Fruit fly (Drosophila melanogaster) whole organism, embryonic: Measurements from ENCODE around the gene idc.
A peak's percentile ranks its signal among the peaks of the same experiment; 100 is the strongest.

Experiments
- CG10565 ChIP-seq: fragments of 200-800 bp; sonication (Bioruptor generic); optimal IDR thresholded peaks from 3 replicates; lab custom pipeline; 2016; ENCODE audit warnings: missing biosample characterization, mild to moderate bottlenecking, missing genetic modification characterization
- CG11093 ChIP-seq: fragments of 200-800 bp; sonication (Bioruptor generic); IDR thresholded peaks from 3 replicates; pipeline ENCODE4 v1.3.6; 2022; ENCODE audit warnings: missing biosample characterization, missing genetic modification characterization
- CG12391 ChIP-seq: fragments of 200-800 bp; sonication (Bioruptor generic); optimal IDR thresholded peaks from 3 replicates; lab custom pipeline; 2018; ENCODE audit warnings: missing biosample characterization, mild to moderate bottlenecking, missing genetic modification characterization, moderate library complexity
- CG13624 ChIP-seq: fragments of 200-800 bp; sonication (Bioruptor generic); optimal IDR thresholded peaks from 2 replicates; lab custom pipeline; 2016; ENCODE audit warnings: missing biosample characterization, missing genetic modification characterization
- CG16863 ChIP-seq: fragments of 200-800 bp; sonication (Bioruptor generic); optimal IDR thresholded peaks from 3 replicates; lab custom pipeline; 2016; ENCODE audit warnings: missing biosample characterization, missing genetic modification characterization
- CG17912 ChIP-seq: fragments of 200-800 bp; sonication (Bioruptor generic); optimal IDR thresholded peaks from 2 replicates; lab custom pipeline; 2018; ENCODE audit warnings: missing biosample characterization, mild to moderate bottlenecking, missing genetic modification characterization
- CG18599 ChIP-seq: fragments of 200-800 bp; sonication (Bioruptor generic); optimal IDR thresholded peaks from 3 replicates; lab custom pipeline; 2017; ENCODE audit warnings: missing biosample characterization, missing genetic modification characterization, mild to moderate bottlenecking, moderate library complexity, missing genetic modification reagents
- CG3065 ChIP-seq: fragments of 200-800 bp; sonication (Bioruptor generic); optimal IDR thresholded peaks from 2 replicates; lab custom pipeline; 2016; ENCODE audit warnings: missing biosample characterization, missing genetic modification characterization
- CG33557 ChIP-seq: fragments of 200-800 bp; sonication (Bioruptor generic); optimal IDR thresholded peaks from 2 replicates; lab custom pipeline; 2019; ENCODE audit warnings: missing biosample characterization, mild to moderate bottlenecking, missing genetic modification characterization, moderate library complexity
- CG4854 ChIP-seq: fragments of 200-800 bp; sonication (Bioruptor generic); optimal IDR thresholded peaks from 2 replicates; lab custom pipeline; 2016; ENCODE audit warnings: missing biosample characterization, missing genetic modification characterization, inconsistent platforms
- CG6254 ChIP-seq: fragments of 200-800 bp; sonication (Bioruptor generic); optimal IDR thresholded peaks from 3 replicates; lab custom pipeline; 2017; ENCODE audit warnings: mild to moderate bottlenecking, missing biosample characterization, missing genetic modification reagents, missing genetic modification characterization
- CG7928 ChIP-seq: fragments of 200-800 bp; sonication (Bioruptor generic); optimal IDR thresholded peaks from 2 replicates; lab custom pipeline; 2017; ENCODE audit warnings: missing biosample characterization, mild to moderate bottlenecking, missing genetic modification characterization
- CG8281 ChIP-seq: fragments of 200-800 bp; sonication (Bioruptor generic); optimal IDR thresholded peaks from 2 replicates; lab custom pipeline; 2018; ENCODE audit warnings: missing biosample characterization, mild to moderate bottlenecking, missing genetic modification characterization, moderate library complexity
- CG8359 ChIP-seq: fragments of 200-800 bp; sonication (Bioruptor generic); optimal IDR thresholded peaks from 2 replicates; lab custom pipeline; 2017; ENCODE audit warnings: missing biosample characterization, mild to moderate bottlenecking, missing genetic modification characterization, borderline replicate concordance
- Chrac-16 ChIP-seq: fragments of 200-800 bp; sonication (Bioruptor generic); optimal IDR thresholded peaks from 3 replicates; lab custom pipeline; 2016; ENCODE audit warnings: missing biosample characterization, missing genetic modification characterization
- Dbx ChIP-seq: fragments of 200-800 bp; sonication (Bioruptor generic); IDR thresholded peaks from 3 replicates; pipeline ENCODE4 v1.3.6; 2022; ENCODE audit warnings: missing biosample characterization, missing genetic modification characterization
- Deaf1 ChIP-seq: fragments of 200-800 bp; optimal IDR thresholded peaks from 3 replicates; lab custom pipeline; 2019; ENCODE audit warnings: missing biosample characterization, mild to moderate bottlenecking, missing genetic modification characterization, moderate library complexity
- Dip2 ChIP-seq: fragments of 200-800 bp; sonication (Bioruptor generic); IDR thresholded peaks from 2 replicates; pipeline ENCODE4 v1.3.6; 2022; ENCODE audit warnings: missing biosample characterization, missing genetic modification characterization
- Doc2 ChIP-seq: fragments of 200-800 bp; sonication (Bioruptor generic); IDR thresholded peaks from 2 replicates; pipeline ENCODE4 v1.3.6; 2022; ENCODE audit warnings: missing biosample characterization, missing genetic modification characterization
- Drgx ChIP-seq: fragments of 200-800 bp; sonication (Bioruptor generic); IDR thresholded peaks from 2 replicates; pipeline ENCODE4 v1.3.6; 2022; ENCODE audit warnings: missing biosample characterization, missing genetic modification characterization
- Ets97D ChIP-seq: fragments of 200-800 bp; sonication (Bioruptor generic); optimal IDR thresholded peaks from 3 replicates; lab custom pipeline; 2016; ENCODE audit warnings: missing biosample characterization, missing genetic modification characterization
- Hr3 ChIP-seq: fragments of 200-800 bp; sonication (Bioruptor generic); optimal IDR thresholded peaks from 3 replicates; lab custom pipeline; 2016; ENCODE audit warnings: missing biosample characterization, missing genetic modification characterization
- Mad ChIP-seq: fragments of 200-800 bp; sonication (Bioruptor generic); optimal IDR thresholded peaks from 2 replicates; lab custom pipeline; 2016; ENCODE audit warnings: missing biosample characterization, missing genetic modification characterization
- NC2α ChIP-seq: fragments of 200-800 bp; sonication (Bioruptor generic); optimal IDR thresholded peaks from 2 replicates; lab custom pipeline; 2016; ENCODE audit warnings: missing biosample characterization, missing genetic modification characterization
- NC2β ChIP-seq: fragments of 200-800 bp; sonication (Bioruptor generic); optimal IDR thresholded peaks from 2 replicates; lab custom pipeline; 2016; ENCODE audit warnings: missing biosample characterization, missing genetic modification characterization
- Optix ChIP-seq: fragments of 200-800 bp; sonication (Bioruptor generic); IDR thresholded peaks from 3 replicates; pipeline ENCODE4 v1.3.6; 2022; ENCODE audit warnings: missing biosample characterization, missing genetic modification characterization
- Ptx1 ChIP-seq: fragments of 200-800 bp; sonication (Bioruptor generic); IDR thresholded peaks from 2 replicates; pipeline ENCODE4 v1.3.6; 2022; ENCODE audit warnings: missing biosample characterization, missing genetic modification characterization
- Scr ChIP-seq: fragments of 200-800 bp; sonication (Bioruptor generic); IDR thresholded peaks from 2 replicates; pipeline ENCODE4 v1.3.6; 2022; ENCODE audit warnings: missing biosample characterization, missing genetic modification characterization; ENCODE audit not compliant: partially characterized antibody
- Spps ChIP-seq: fragments of 200-800 bp; sonication (Bioruptor generic); optimal IDR thresholded peaks from 2 replicates; lab custom pipeline; 2018; ENCODE audit warnings: missing biosample characterization, mild to moderate bottlenecking, missing genetic modification characterization
- abd-A ChIP-seq: fragments of 200-800 bp; sonication (Bioruptor generic); optimal IDR thresholded peaks from 3 replicates; lab custom pipeline; 2019; ENCODE audit warnings: missing biosample characterization, mild to moderate bottlenecking, missing genetic modification characterization, moderate library complexity
- ara ChIP-seq: fragments of 200-800 bp; sonication (Bioruptor generic); IDR thresholded peaks from 2 replicates; pipeline ENCODE4 v1.3.6; 2022; ENCODE audit warnings: missing biosample characterization, missing genetic modification characterization
- bab2 ChIP-seq: fragments of 200-800 bp; sonication (Bioruptor generic); optimal IDR thresholded peaks from 2 replicates; lab custom pipeline; 2016; ENCODE audit warnings: missing biosample characterization, missing genetic modification characterization
- crc ChIP-seq: fragments of 200-800 bp; sonication (Bioruptor generic); optimal IDR thresholded peaks from 2 replicates; lab custom pipeline; 2016; ENCODE audit warnings: missing biosample characterization, missing genetic modification characterization
- fd96Cb ChIP-seq: fragments of 200-800 bp; sonication (Bioruptor generic); optimal IDR thresholded peaks from 2 replicates; lab custom pipeline; 2018; ENCODE audit warnings: missing biosample characterization, mild to moderate bottlenecking, missing genetic modification characterization, moderate library complexity
- gsb-n ChIP-seq: fragments of 200-800 bp; sonication (Bioruptor generic); optimal IDR thresholded peaks from 3 replicates; lab custom pipeline; 2018; ENCODE audit warnings: missing biosample characterization, mild to moderate bottlenecking, missing genetic modification characterization
- gt ChIP-seq: fragments of 200-800 bp; sonication (Bioruptor generic); IDR thresholded peaks from 2 replicates; pipeline ENCODE4 v1.3.6; 2022; ENCODE audit warnings: missing biosample characterization, missing genetic modification characterization
- h ChIP-seq: fragments of >200 bp; optimal IDR thresholded peaks from 2 replicates; lab custom pipeline; 2017
- hbn ChIP-seq: fragments of 200-800 bp; sonication (Bioruptor generic); IDR thresholded peaks from 2 replicates; pipeline ENCODE4 v1.3.6; 2022; ENCODE audit warnings: missing biosample characterization, missing genetic modification characterization; ENCODE audit not compliant: partially characterized antibody
- nom ChIP-seq: fragments of 200-800 bp; sonication (Bioruptor generic); optimal IDR thresholded peaks from 2 replicates; lab custom pipeline; 2017; ENCODE audit warnings: missing biosample characterization, missing genetic modification characterization, mild to moderate bottlenecking, moderate library complexity, missing genetic modification reagents
- phol ChIP-seq: fragments of 200-800 bp; sonication (Bioruptor generic); optimal IDR thresholded peaks from 3 replicates; lab custom pipeline; 2018; ENCODE audit warnings: missing biosample characterization, mild to moderate bottlenecking, missing genetic modification characterization, moderate library complexity
- rib ChIP-seq: fragments of 200-800 bp; sonication (Bioruptor generic); IDR thresholded peaks from 2 replicates; pipeline ENCODE4 v1.3.6; 2022; ENCODE audit warnings: missing biosample characterization, missing genetic modification characterization
- sc ChIP-seq, 3 experiments: fragments of >200 bp in 2 of 3; fragments of 200-800 bp in 1 of 3; sonication (Bioruptor generic) in 1 of 3; optimal IDR thresholded peaks; 2 replicates in 2 of 3; 3 replicates in 1 of 3; lab custom pipeline; 2017; ENCODE audit warnings: mild to moderate bottlenecking in 1 of 3, missing biosample characterization in 1 of 3, missing genetic modification characterization in 1 of 3, missing genetic modification reagents in 1 of 3
- sd ChIP-seq: fragments of 200-800 bp; sonication (Bioruptor generic); optimal IDR thresholded peaks from 3 replicates; lab custom pipeline; 2018; ENCODE audit warnings: missing biosample characterization, mild to moderate bottlenecking, missing genetic modification characterization, moderate library complexity
- sim ChIP-seq: fragments of 200-800 bp; sonication (Bioruptor generic); IDR thresholded peaks from 2 replicates; pipeline ENCODE4 v1.3.6; 2022; ENCODE audit warnings: missing biosample characterization, missing genetic modification characterization
- sisA ChIP-seq: fragments of 200-800 bp; sonication (Bioruptor generic); IDR thresholded peaks from 2 replicates; pipeline ENCODE4 v1.3.6; 2022; ENCODE audit warnings: missing biosample characterization, missing genetic modification characterization
- sob ChIP-seq: fragments of 200-800 bp; sonication (Bioruptor generic); IDR thresholded peaks from 2 replicates; pipeline ENCODE4 v1.3.6; 2022; ENCODE audit warnings: missing biosample characterization, missing genetic modification characterization
- sr ChIP-seq: fragments of 200-800 bp; sonication (Bioruptor generic); IDR thresholded peaks from 3 replicates; pipeline ENCODE4 v1.3.6; 2022; ENCODE audit warnings: missing biosample characterization, missing genetic modification characterization
- stwl ChIP-seq: fragments of 200-800 bp; sonication (Bioruptor generic); optimal IDR thresholded peaks from 3 replicates; lab custom pipeline; 2018; ENCODE audit warnings: missing biosample characterization, mild to moderate bottlenecking, missing genetic modification characterization, moderate library complexity
- zen2 ChIP-seq: fragments of 200-800 bp; sonication (Bioruptor generic); IDR thresholded peaks from 3 replicates; pipeline ENCODE4 v1.3.6; 2022; ENCODE audit warnings: missing biosample characterization, missing genetic modification characterization; ENCODE audit not compliant: partially characterized antibody
- zfh1 ChIP-seq: fragments of 200-800 bp; sonication (Bioruptor generic); IDR thresholded peaks from 3 replicates; pipeline ENCODE4 v1.3.6; 2022; ENCODE audit warnings: missing biosample characterization, missing genetic modification characterization

idc gene

DNA sequence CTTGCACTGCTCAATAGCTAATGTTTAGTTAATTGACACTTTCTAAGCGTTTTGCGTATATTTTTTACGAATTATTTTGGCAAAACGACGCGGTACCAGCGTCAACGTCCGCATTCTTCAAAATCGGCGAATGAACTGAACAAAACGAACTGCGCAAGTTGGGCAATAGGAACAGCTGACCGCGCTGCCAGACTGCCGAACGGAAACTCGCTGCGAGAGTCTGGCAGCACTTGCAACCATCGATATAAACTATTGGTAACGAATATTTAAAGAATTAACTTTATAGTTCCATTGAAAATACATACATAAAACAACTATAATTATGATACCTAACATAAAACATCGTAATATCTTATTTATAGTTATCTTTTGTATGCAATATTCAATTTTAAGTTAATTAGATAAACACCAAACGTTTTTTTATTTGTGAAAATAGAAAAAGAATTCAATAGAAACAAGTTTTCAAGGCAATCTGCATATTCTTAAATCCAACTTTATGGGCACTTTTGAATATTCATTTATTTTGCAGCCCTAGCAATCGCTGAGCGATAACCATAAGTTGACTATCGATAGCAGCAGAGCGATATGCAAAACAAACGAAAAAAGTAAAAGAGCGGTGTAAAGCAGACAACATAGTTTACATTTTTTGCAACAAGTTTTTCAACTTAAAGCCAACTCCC, 23.1 kb upstream of the idc start, which contains the start of the genes Hs6st and MED25 (continued):
- no peak; the same call in 1 of the 2 replicates for TF ChIP-seq sisA (GFP tag; lab: Robert Waterston, UW)
- peak; percentile 79 for TF ChIP-seq Ets97D (GFP tag; lab: Kevin White, UChicago)
- TF ChIP-seq fd96Cb (tag; lab: Kevin White, UChicago), result peak; percentile 53
- no peak for TF ChIP-seq CG17912
- TF ChIP-seq sd (tag; lab: Kevin White, UChicago), result peak; percentile 36
- no peak for TF ChIP-seq h (lab: Kevin White, UChicago)
- no peak for TF ChIP-seq Hr3
- TF ChIP-seq nom, result no peak
- TF ChIP-seq hbn, result peak; percentile 57
- TF ChIP-seq CG18599, result peak; percentile 74
- 0 out of 2 replicates have a peak, but pooled peaks have one; percentile 15 for TF ChIP-seq Ptx1 (GFP tag; lab: Robert Waterston, UW)
- peak; percentile 62 for TF ChIP-seq sob (GFP tag; lab: Robert Waterston, UW)
- TF ChIP-seq Dip2, result no peak
- TF ChIP-seq crc (GFP tag; lab: Kevin White, UChicago), result no peak
- TF ChIP-seq CG11093 (GFP tag; lab: Robert Waterston, UW), result no peak
- no peak for TF ChIP-seq Optix
- TF ChIP-seq phol, result peak; percentile 79
- TF ChIP-seq CG7928 (GFP tag; lab: Kevin White, UChicago), result peak; percentile 93
- TF ChIP-seq Scr (GFP tag; lab: Robert Waterston, UW), result peak; percentile 82
- no peak for TF ChIP-seq CG13624 (GFP tag; lab: Kevin White, UChicago)
- TF ChIP-seq gt (GFP tag; lab: Robert Waterston, UW), result no peak
- peak; percentile 13; the same call in 2 of the 3 replicates for TF ChIP-seq zfh1 (GFP tag; lab: Robert Waterston, UW)
- TF ChIP-seq NC2α, result no peak
- TF ChIP-seq Doc2 (GFP tag; lab: Robert Waterston, UW), result no peak
- no peak for TF ChIP-seq gsb-n (tag; lab: Kevin White, UChicago)
- TF ChIP-seq sr (GFP tag; lab: Robert Waterston, UW), result no peak
- no peak for TF ChIP-seq CG8359 (GFP tag; lab: Kevin White, UChicago)
- TF ChIP-seq CG3065, result no peak
- no peak for TF ChIP-seq CG6254 (GFP tag; lab: Kevin White, UChicago)
- TF ChIP-seq abd-A (tag; lab: Kevin White, UChicago), result no peak
- peak; percentile 70 for TF ChIP-seq Dbx
- TF ChIP-seq zen2 (GFP tag; lab: Robert Waterston, UW), result peak; percentile 72
- TF ChIP-seq Spps (tag; lab: Kevin White, UChicago), result no peak
- TF ChIP-seq CG10565 (GFP tag; lab: Kevin White, UChicago), result no peak
- TF ChIP-seq Mad (GFP tag; lab: Kevin White, UChicago), result no peak
- 0 out of 2 replicates have a peak, but pooled peaks have one; percentile 10 for TF ChIP-seq ara (GFP tag; lab: Robert Waterston, UW)
- no peak for TF ChIP-seq CG8281 (tag; lab: Kevin White, UChicago)
- TF ChIP-seq sc (optimal IDR thresholded peaks at IDR 0.05; lab: Kevin White, UChicago), result no peak
- no peak for TF ChIP-seq sc (GFP tag; optimal IDR thresholded peaks at IDR 0.05; lab: Kevin White, UChicago)
- peak; percentile 18; the same call in 1 of the 2 replicates for TF ChIP-seq rib (GFP tag; lab: Robert Waterston, UW)
- no peak for TF ChIP-seq CG16863 (GFP tag; lab: Kevin White, UChicago)
- TF ChIP-seq NC2β, result no peak
- no peak for TF ChIP-seq Deaf1
- TF ChIP-seq CG12391 (tag; lab: Kevin White, UChicago), result peak; percentile 55
- TF ChIP-seq stwl, result peak; percentile 60
- no peak for TF ChIP-seq CG4854 (GFP tag; lab: Kevin White, UChicago)
- TF ChIP-seq bab2 (GFP tag; lab: Kevin White, UChicago), result no peak
- TF ChIP-seq Chrac-16 (GFP tag; lab: Kevin White, UChicago), result no peak
- peak; percentile 10 for TF ChIP-seq CG33557 (GFP tag; lab: Kevin White, UChicago)
- TF ChIP-seq sim (GFP tag; lab: Robert Waterston, UW), result 0 out of 2 replicates have a peak, but pooled peaks have one; percentile 24
- TF ChIP-seq Drgx, result no peak
